Worm (Caenorhabditis elegans): ENCODE measurements around the gene rsu-1.

- no peak for TF ChIP-seq blmp-1 (tag; optimal IDR thresholded peaks at IDR 0.05)
- TF ChIP-seq ceh-83 (GFP tag; optimal IDR thresholded peaks at IDR 0.05), result no peak
- no peak for TF ChIP-seq cnd-1 (tag; optimal IDR thresholded peaks at IDR 0.05)
- TF ChIP-seq unc-39 (tag; optimal IDR thresholded peaks at IDR 0.05), result no peak
- no peak for TF ChIP-seq nhr-237 (tag; optimal IDR thresholded peaks at IDR 0.05)
- TF ChIP-seq snpc-4 (tag; optimal IDR thresholded peaks at IDR 0.05), result no peak
- no peak for TF ChIP-seq ztf-11 (tag; optimal IDR thresholded peaks at IDR 0.05)
- no peak for TF ChIP-seq nhr-28 (tag; optimal IDR thresholded peaks at IDR 0.05)
- TF ChIP-seq M03D4.4 (tag; optimal IDR thresholded peaks at IDR 0.05), result no peak
- TF ChIP-seq lin-13 (tag; optimal IDR thresholded peaks at IDR 0.05), result no peak
- no peak for TF ChIP-seq zip-8 (tag; optimal IDR thresholded peaks at IDR 0.05)
- TF ChIP-seq nhr-12 (tag; optimal IDR thresholded peaks at IDR 0.05), result no peak
- no peak for TF ChIP-seq lin-32 (GFP tag; optimal IDR thresholded peaks at IDR 0.05)
- no peak for TF ChIP-seq lsy-2 (tag; optimal IDR thresholded peaks at IDR 0.05)
These were observed 7.1 kb downstream of the rsu-1 start for ce11 chrIII:3478795-3479398.
